Worm (Caenorhabditis elegans): ENCODE measurements around the gene F19B10.13.

F19B10.13 gene

ce11 chrII:3711047-3711446 lies 49.0 kb downstream of the F19B10.13 start, which contains the start of gene fbxc-53:
Gene fbxc-53, plus strand, starts transcription at chrII:3711291.
- TF ChIP-seq nfya-1 (tag; optimal IDR thresholded peaks at IDR 0.05) (no peak), pha-4 (tag; optimal IDR thresholded peaks at IDR 0.05) (no peak), hlh-30 (tag; optimal IDR thresholded peaks at IDR 0.05; ENCODE audit: insufficient read depth) (no peak), T23F11.4 (GFP tag; optimal IDR thresholded peaks at IDR 0.05) (no peak), eyg-1 (tag; optimal IDR thresholded peaks at IDR 0.05) (no peak), ceh-6 (GFP tag; optimal IDR thresholded peaks at IDR 0.05) (no peak), pqm-1 (tag; optimal IDR thresholded peaks at IDR 0.05) (no peak), C38D4.7 (GFP tag; optimal IDR thresholded peaks at IDR 0.05) (no peak)

Data from whole organism, late embryonic.